Worm (Caenorhabditis elegans): ENCODE data around the gene kin-21.

- TF ChIP-seq pqm-1 (tag; optimal IDR thresholded peaks at IDR 0.05): no peak
- TF ChIP-seq ceh-82 (tag; optimal IDR thresholded peaks at IDR 0.05): no peak
- TF ChIP-seq sea-2 (GFP tag; optimal IDR thresholded peaks at IDR 0.05): no peak
- no peak for TF ChIP-seq fos-1 (tag; optimal IDR thresholded peaks at IDR 0.05)
- TF ChIP-seq elt-2 (tag; optimal IDR thresholded peaks at IDR 0.05): no peak
- no peak for TF ChIP-seq elt-1 (tag; optimal IDR thresholded peaks at IDR 0.05)
- no peak for TF ChIP-seq tbx-2 (tag; optimal IDR thresholded peaks at IDR 0.05)
- no peak for TF ChIP-seq nhr-237 (tag; optimal IDR thresholded peaks at IDR 0.05)
- no peak for TF ChIP-seq ztf-4 (tag; optimal IDR thresholded peaks at IDR 0.05)
- no peak for TF ChIP-seq zag-1 (tag; optimal IDR thresholded peaks at IDR 0.05)
Observed at ce11 chrIV:9849624-9850023, 16.9 kb downstream of the kin-21 start, which contains the start of gene K07F5.8.

Data from whole organism, L3 larva.